Worm (Caenorhabditis elegans) whole organism, midembryonic: ENCODE results near the gene cbs-1.

Source experiments
- T22C8.4 ChIP-seq: fragments of 200-800 bp; sonication (Bioruptor generic); IDR thresholded peaks from 2 replicates; pipeline ENCODE4 v1.3.6; 2022; ENCODE audit warnings: missing genetic modification characterization, missing compliant biosample characterization
- cog-1 ChIP-seq: sonication (generic microtip); optimal IDR thresholded peaks from 2 replicates; lab custom pipeline; 2016; ENCODE audit warnings: missing genetic modification characterization, missing compliant biosample characterization
- med-1 ChIP-seq: sonication (generic microtip); optimal IDR thresholded peaks from 2 replicates; lab custom pipeline; 2017; ENCODE audit warnings: missing genetic modification characterization, mild to moderate bottlenecking, missing compliant biosample characterization, antibody characterized with exemption, missing genetic modification reagents; ENCODE audit not compliant: insufficient read depth
- ztf-23 ChIP-seq: fragments of 200-800 bp; sonication (Bioruptor generic); IDR thresholded peaks from 2 replicates; pipeline ENCODE4 v1.3.6; 2022; ENCODE audit warnings: missing genetic modification reagents, missing genetic modification characterization, missing compliant biosample characterization
- ztf-29 ChIP-seq: fragments of 200-800 bp; sonication (Bioruptor generic); IDR thresholded peaks from 2 replicates; pipeline ENCODE4 v1.3.6; 2022; ENCODE audit warnings: missing genetic modification reagents, missing genetic modification characterization, missing compliant biosample characterization

- TF ChIP-seq med-1 (no peak), cog-1 (tag; lab: Kevin White, UChicago) (no peak), ztf-23 (GFP tag; lab: Robert Waterston, UW) (no peak), T22C8.4 (GFP tag; lab: Robert Waterston, UW) (no peak), ztf-29 (no peak)
Observed at ce11 chrX:10084050-10084672, 30.1 kb downstream of the cbs-1 start, which contains the start of gene W07E11.1.
